Worm (Caenorhabditis elegans): ENCODE data around the gene gpa-6.

The gpa-6 gene

ce11 chrX:13154514-13154913, 36.5 kb upstream of the gpa-6 start:
- TF ChIP-seq cebp-1 (GFP tag; IDR thresholded peaks at IDR 0.05) (no peak), cebp-1 (tag; optimal IDR thresholded peaks at IDR 0.05) (peak; percentile 22), B0019.2 (GFP tag; conservative IDR thresholded peaks at IDR 0.05) (no peak), unc-62 (GFP tag; optimal IDR thresholded peaks at IDR 0.05) (no peak), rpc-1 (optimal IDR thresholded peaks at IDR 0.05) (no peak), rpc-1 (tag; optimal IDR thresholded peaks at IDR 0.05) (no peak), repo-1 (tag; optimal IDR thresholded peaks at IDR 0.05) (no peak), nhr-80 (tag; optimal IDR thresholded peaks at IDR 0.05) (peak; percentile 29), let-526 (GFP tag; IDR thresholded peaks at IDR 0.05) (0 out of 2 replicates have a peak, but pooled peaks have one; percentile 56), Y79H2A.3 (GFP tag; conservative IDR thresholded peaks at IDR 0.05) (no peak), F55B11.4 (tag; optimal IDR thresholded peaks at IDR 0.05; ENCODE audit: borderline replicate concordance, insufficient read depth) (no peak), F57A8.1 (GFP tag; optimal IDR thresholded peaks at IDR 0.05) (no peak)

DNA sequence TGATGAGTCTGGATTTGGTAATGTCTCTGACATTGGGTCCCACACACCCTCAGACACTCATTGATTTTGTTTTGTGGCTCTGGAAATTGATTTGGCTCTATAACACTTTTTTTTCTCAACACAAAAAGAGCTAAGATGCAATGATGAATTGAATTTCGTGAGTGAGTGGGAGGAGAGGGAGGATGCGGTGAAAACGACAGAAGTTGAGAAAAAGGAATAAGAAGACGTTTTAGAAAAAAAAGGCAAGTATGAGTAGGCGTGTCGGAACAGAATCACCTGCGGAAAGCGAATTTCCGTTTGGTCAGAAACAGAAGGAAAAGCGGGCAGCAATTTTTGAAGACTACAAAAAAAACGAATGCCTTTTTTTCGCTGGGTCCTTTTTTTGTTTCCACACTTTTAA, 35.3 kb upstream of the gpa-6 start:
- TF ChIP-seq ceh-79 (tag; optimal IDR thresholded peaks at IDR 0.05) (no peak), bed-1 (GFP tag; IDR thresholded peaks at IDR 0.05) (no peak), ceh-91 (GFP tag; IDR thresholded peaks at IDR 0.05) (no peak), nfya-1 (tag; optimal IDR thresholded peaks at IDR 0.05; ENCODE audit: borderline replicate concordance, insufficient read depth) (no peak), Y53G8AR.9 (GFP tag; conservative IDR thresholded peaks at IDR 0.05) (no peak), hmg-1.2 (GFP tag; IDR thresholded peaks at IDR 0.05) (no peak), lir-1 (GFP tag; conservative IDR thresholded peaks at IDR 0.05) (no peak), cebp-2 (GFP tag; IDR thresholded peaks at IDR 0.05) (no peak), nhr-80 (tag; optimal IDR thresholded peaks at IDR 0.05) (no peak), lin-35 (GFP tag; optimal IDR thresholded peaks at IDR 0.05) (no peak), tbx-9 (tag; optimal IDR thresholded peaks at IDR 0.05; ENCODE audit: borderline replicate concordance) (no peak)

- TF ChIP-seq snpc-3.4 (tag; optimal IDR thresholded peaks at IDR 0.05) = no peak
- no peak for TF ChIP-seq nhr-80 (tag; optimal IDR thresholded peaks at IDR 0.05)
- no peak for TF ChIP-seq aptf-3 (GFP tag; IDR thresholded peaks at IDR 0.05)
- no peak for TF ChIP-seq let-607 (tag; optimal IDR thresholded peaks at IDR 0.05)
- TF ChIP-seq nhr-120 (GFP tag; IDR thresholded peaks at IDR 0.05) = no peak
- TF ChIP-seq athp-1 (tag; optimal IDR thresholded peaks at IDR 0.05) = no peak
- TF ChIP-seq ceh-91 (GFP tag; IDR thresholded peaks at IDR 0.05) = no peak
- no peak for TF ChIP-seq B0336.3 (GFP tag; IDR thresholded peaks at IDR 0.05)
- no peak for TF ChIP-seq ama-1 (optimal IDR thresholded peaks at IDR 0.05)
- TF ChIP-seq ama-1 (GFP tag; optimal IDR thresholded peaks at IDR 0.05) = no peak
- no peak for TF ChIP-seq repo-1 (tag; optimal IDR thresholded peaks at IDR 0.05)
- no peak for TF ChIP-seq rpc-1 (optimal IDR thresholded peaks at IDR 0.05)
- TF ChIP-seq rpc-1 (tag; optimal IDR thresholded peaks at IDR 0.05) = no peak
- no peak for TF ChIP-seq ztf-18 (tag; optimal IDR thresholded peaks at IDR 0.05)
- no peak for TF ChIP-seq ceh-40 (GFP tag; IDR thresholded peaks at IDR 0.05)
- TF ChIP-seq hrde-1 (tag; optimal IDR thresholded peaks at IDR 0.05; ENCODE audit: borderline replicate concordance) = no peak
- no peak for TF ChIP-seq F37B4.10 (GFP tag; IDR thresholded peaks at IDR 0.05)
- no peak for TF ChIP-seq F23B12.7 (tag; optimal IDR thresholded peaks at IDR 0.05; ENCODE audit: insufficient read depth)
These were observed 33.8 kb upstream of the gpa-6 start for ce11 chrX:13157112-13157768.

DNA sequence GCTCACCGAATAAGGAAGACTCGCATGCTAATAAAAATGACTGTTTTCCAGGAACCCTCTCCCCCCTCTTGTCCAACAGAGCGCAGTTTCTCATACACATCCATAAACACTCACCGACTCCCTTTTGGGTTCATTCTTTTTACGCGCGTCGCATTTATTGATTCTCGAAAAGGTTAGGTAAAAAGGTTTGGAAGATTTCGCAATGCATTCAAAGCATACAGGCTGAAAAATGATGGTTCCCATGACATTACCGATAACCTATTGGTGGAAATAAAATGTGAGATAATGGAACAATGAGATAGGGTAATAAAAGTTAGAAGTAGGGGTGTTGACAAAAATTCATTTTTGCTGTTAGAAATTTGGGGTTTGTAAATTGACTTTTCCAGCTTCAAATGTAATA, 32.5 kb upstream of the gpa-6 start:
- TF ChIP-seq cebp-1 (GFP tag; IDR thresholded peaks at IDR 0.05) = peak; percentile 62; the same call in 1 of the 2 replicates
- TF ChIP-seq cebp-1 (tag; optimal IDR thresholded peaks at IDR 0.05) = peak; percentile 90
- TF ChIP-seq nfyb-1 (GFP tag; IDR thresholded peaks at IDR 0.05) = no peak
